Worm (Caenorhabditis elegans) whole organism, L4 larva: ENCODE results near the gene srw-15.

ENCODE experiments used
- D1046.2 ChIP-seq: fragments of 200-800 bp; sonication (Bioruptor generic); IDR thresholded peaks from 2 replicates; pipeline ENCODE4 v1.3.6; 2022; ENCODE audit warnings: missing genetic modification characterization, missing compliant biosample characterization
- F49E8.2 ChIP-seq: sonication (generic microtip); optimal IDR thresholded peaks from 2 replicates; lab custom pipeline; 2016; ENCODE audit warnings: missing compliant biosample characterization, mild to moderate bottlenecking, missing genetic modification characterization, borderline replicate concordance
- T20F7.1 ChIP-seq: fragments of 200-800 bp; sonication (Bioruptor generic); optimal IDR thresholded peaks from 2 replicates; lab custom pipeline; 2018; ENCODE audit warnings: mild to moderate bottlenecking, missing genetic modification characterization, missing compliant biosample characterization
- Y48G9A.11 ChIP-seq: fragments of 200-800 bp; sonication (Bioruptor generic); IDR thresholded peaks from 2 replicates; pipeline ENCODE4 v1.3.6; 2022; ENCODE audit warnings: missing genetic modification reagents, missing genetic modification characterization, missing compliant biosample characterization
- cey-2 ChIP-seq: sonication (generic microtip); optimal IDR thresholded peaks from 3 replicates; lab custom pipeline; 2017; ENCODE audit warnings: missing genetic modification characterization, mild to moderate bottlenecking, missing compliant biosample characterization, antibody characterized with exemption, borderline replicate concordance; ENCODE audit not compliant: insufficient read depth
- egl-27 ChIP-seq: sonication (generic microtip); optimal IDR thresholded peaks from 3 replicates; lab custom pipeline; 2017; ENCODE audit warnings: missing biosample characterization, missing genetic modification reagents, missing genetic modification characterization
- fos-1 ChIP-seq: fragments of 150-350 bp; optimal IDR thresholded peaks from 2 replicates; lab custom pipeline; 2014; ENCODE audit warnings: missing biosample characterization, missing genetic modification characterization
- lin-13 ChIP-seq: fragments of 150-350 bp; optimal IDR thresholded peaks from 2 replicates; lab custom pipeline; 2014; ENCODE audit warnings: missing biosample characterization, missing genetic modification reagents, missing genetic modification characterization
- nhr-11 ChIP-seq: fragments of 150-350 bp; optimal IDR thresholded peaks from 2 replicates; lab custom pipeline; 2014; ENCODE audit warnings: missing biosample characterization, missing genetic modification characterization
- nhr-25 ChIP-seq: sonication (generic microtip); optimal IDR thresholded peaks from 2 replicates; lab custom pipeline; 2017; ENCODE audit warnings: missing genetic modification characterization, mild to moderate bottlenecking, missing compliant biosample characterization, antibody characterized with exemption, moderate library complexity, borderline replicate concordance; ENCODE audit not compliant: insufficient read depth
- tra-1 ChIP-seq: fragments of 200-800 bp; sonication (Bioruptor generic); IDR thresholded peaks from 2 replicates; pipeline ENCODE4 v1.3.6; 2022; ENCODE audit warnings: missing genetic modification reagents, missing genetic modification characterization, missing compliant biosample characterization
- vab-7 ChIP-seq: fragments of 200-800 bp; sonication (Bioruptor generic); IDR thresholded peaks from 2 replicates; pipeline ENCODE4 v1.3.6; 2022; ENCODE audit warnings: missing genetic modification reagents, missing genetic modification characterization, missing compliant biosample characterization

- TF ChIP-seq tra-1 (GFP tag; lab: Robert Waterston, UW) (no peak), fos-1 (tag; lab: Kevin White, UChicago) (no peak), nhr-25 (tag; lab: Kevin White, UChicago) (no peak), F49E8.2 (no peak), T20F7.1 (GFP tag; lab: Kevin White, UChicago) (no peak), Y48G9A.11 (GFP tag; lab: Robert Waterston, UW) (no peak), vab-7 (GFP tag; lab: Robert Waterston, UW) (no peak), egl-27 (tag; lab: Kevin White, UChicago) (no peak), lin-13 (GFP tag; lab: Kevin White, UChicago) (no peak), D1046.2 (GFP tag; lab: Robert Waterston, UW) (no peak), nhr-11 (tag; lab: Kevin White, UChicago) (no peak), cey-2 (no peak)
Measured at ce11 chrV:15230243-15230642, at the start of gene srw-15.
